Fruit fly (Drosophila melanogaster) whole organism, embryonic: Measurements from ENCODE around the gene CG5355.

Experiments
- ATbp ChIP-seq: fragments of 200-800 bp; sonication (Bioruptor generic); optimal IDR thresholded peaks from 2 replicates; lab custom pipeline; 2017; ENCODE audit warnings: missing biosample characterization, mild to moderate bottlenecking, missing genetic modification characterization, missing genetic modification reagents
- CG11695 ChIP-seq: fragments of 200-800 bp; sonication (Bioruptor generic); IDR thresholded peaks from 3 replicates; pipeline ENCODE4 v1.3.6; 2022; ENCODE audit warnings: missing biosample characterization, missing genetic modification characterization
- CG11723 ChIP-seq: fragments of 200-800 bp; sonication (Bioruptor generic); optimal IDR thresholded peaks from 2 replicates; lab custom pipeline; 2017; ENCODE audit warnings: missing biosample characterization, mild to moderate bottlenecking, missing genetic modification characterization
- CG14860 ChIP-seq: fragments of 200-800 bp; sonication (Bioruptor generic); IDR thresholded peaks from 3 replicates; pipeline ENCODE4 v1.3.6; 2022; ENCODE audit warnings: missing biosample characterization, missing genetic modification characterization; ENCODE audit not compliant: partially characterized antibody
- CG17328 ChIP-seq: fragments of 200-800 bp; sonication (Bioruptor generic); IDR thresholded peaks from 2 replicates; pipeline ENCODE4 v1.3.6; 2022; ENCODE audit warnings: missing biosample characterization, missing genetic modification characterization
- CG17385 ChIP-seq: fragments of 200-800 bp; sonication (Bioruptor generic); optimal IDR thresholded peaks from 3 replicates; lab custom pipeline; 2018; ENCODE audit warnings: missing biosample characterization, mild to moderate bottlenecking, missing genetic modification characterization
- CG17829 ChIP-seq: fragments of 200-800 bp; optimal IDR thresholded peaks from 2 replicates; lab custom pipeline; 2019; ENCODE audit warnings: missing biosample characterization, mild to moderate bottlenecking, missing genetic modification characterization, moderate library complexity
- CG2120 ChIP-seq: fragments of 200-800 bp; sonication (Bioruptor generic); optimal IDR thresholded peaks from 3 replicates; lab custom pipeline; 2016; ENCODE audit warnings: missing biosample characterization, missing genetic modification characterization
- CG2129 ChIP-seq: fragments of 200-800 bp; sonication (Bioruptor generic); IDR thresholded peaks from 2 replicates; pipeline ENCODE4 v1.3.6; 2022; ENCODE audit warnings: missing biosample characterization, missing genetic modification characterization; ENCODE audit not compliant: partially characterized antibody
- CG30431 ChIP-seq: fragments of 200-800 bp; sonication (Bioruptor generic); optimal IDR thresholded peaks from 2 replicates; lab custom pipeline; 2017; ENCODE audit warnings: missing biosample characterization, missing genetic modification characterization
- CG32532 ChIP-seq: fragments of 200-800 bp; sonication (Bioruptor generic); IDR thresholded peaks from 2 replicates; pipeline ENCODE4 v1.3.6; 2022; ENCODE audit warnings: missing biosample characterization, missing genetic modification characterization
- CG6175 ChIP-seq: fragments of 200-800 bp; sonication (Bioruptor generic); IDR thresholded peaks from 3 replicates; pipeline ENCODE4 v1.3.6; 2022; ENCODE audit warnings: missing biosample characterization, missing genetic modification characterization
- CG7357 ChIP-seq: fragments of 200-800 bp; sonication (Bioruptor generic); IDR thresholded peaks from 3 replicates; pipeline ENCODE4 v1.3.6; 2022; ENCODE audit warnings: missing biosample characterization, missing genetic modification characterization
- CG7786 ChIP-seq: fragments of 200-800 bp; sonication (Bioruptor generic); optimal IDR thresholded peaks from 2 replicates; lab custom pipeline; 2016; ENCODE audit warnings: missing biosample characterization, missing genetic modification characterization
- CG8089 ChIP-seq: fragments of 200-800 bp; sonication (Bioruptor generic); optimal IDR thresholded peaks from 3 replicates; lab custom pipeline; 2016; ENCODE audit warnings: missing biosample characterization, missing genetic modification characterization
- CHES-1-like ChIP-seq: fragments of 200-800 bp; sonication (Bioruptor generic); optimal IDR thresholded peaks from 2 replicates; lab custom pipeline; 2016; ENCODE audit warnings: missing biosample characterization, missing genetic modification characterization
- CTCF ChIP-seq: fragments of 200-800 bp; sonication (Bioruptor generic); optimal IDR thresholded peaks from 2 replicates; lab custom pipeline; 2017; ENCODE audit warnings: missing biosample characterization, mild to moderate bottlenecking, missing genetic modification characterization, moderate library complexity
- Dip3 ChIP-seq: fragments of 200-800 bp; sonication (Bioruptor generic); optimal IDR thresholded peaks from 3 replicates; lab custom pipeline; 2016; ENCODE audit warnings: missing biosample characterization, missing genetic modification characterization
- Doc3 ChIP-seq: fragments of 200-800 bp; sonication (Bioruptor generic); IDR thresholded peaks from 3 replicates; pipeline ENCODE4 v1.3.6; 2022; ENCODE audit warnings: missing biosample characterization, missing genetic modification characterization; ENCODE audit not compliant: partially characterized antibody
- GATAe ChIP-seq: fragments of 200-800 bp; sonication (Bioruptor generic); conservative IDR thresholded peaks from 2 replicates; pipeline ENCODE4 v1.3.6; 2022; ENCODE audit warnings: missing biosample characterization, missing genetic modification characterization
- HLH54F ChIP-seq: fragments of 200-800 bp; sonication (Bioruptor generic); optimal IDR thresholded peaks from 3 replicates; lab custom pipeline; 2016; ENCODE audit warnings: missing biosample characterization, missing genetic modification characterization
- HmgZ ChIP-seq: fragments of 200-800 bp; sonication (Bioruptor generic); optimal IDR thresholded peaks from 2 replicates; lab custom pipeline; 2018; ENCODE audit warnings: missing biosample characterization, mild to moderate bottlenecking, missing genetic modification characterization
- Lim3 ChIP-seq: fragments of 200-800 bp; sonication (Bioruptor generic); IDR thresholded peaks from 2 replicates; pipeline ENCODE4 v1.3.6; 2022; ENCODE audit warnings: missing biosample characterization, missing genetic modification characterization
- MESR4 ChIP-seq: fragments of 200-800 bp; sonication (Bioruptor generic); optimal IDR thresholded peaks from 2 replicates; lab custom pipeline; 2018; ENCODE audit warnings: missing biosample characterization, mild to moderate bottlenecking, missing genetic modification characterization, moderate library complexity
- Mrtf ChIP-seq: fragments of 200-800 bp; sonication (Bioruptor generic); IDR thresholded peaks from 3 replicates; pipeline ENCODE4 v1.3.6; 2022; ENCODE audit warnings: missing biosample characterization, missing genetic modification characterization
- Nf-YB ChIP-seq: fragments of 200-800 bp; sonication (Bioruptor generic); optimal IDR thresholded peaks from 3 replicates; lab custom pipeline; 2019; ENCODE audit warnings: missing biosample characterization, mild to moderate bottlenecking, missing genetic modification characterization, moderate library complexity
- Pdp1 ChIP-seq, 2 experiments: fragments of 200-800 bp; sonication (Bioruptor generic); optimal IDR thresholded peaks; 3 replicates each; lab custom pipeline; 2016; ENCODE audit warnings: missing biosample characterization in 2 of 2, missing genetic modification characterization in 2 of 2, mild to moderate bottlenecking in 1 of 2, moderate library complexity in 1 of 2
- Sox100B ChIP-seq: fragments of 200-800 bp; sonication (Bioruptor generic); optimal IDR thresholded peaks from 3 replicates; lab custom pipeline; 2018; ENCODE audit warnings: missing biosample characterization, mild to moderate bottlenecking, missing genetic modification characterization
- Ssrp ChIP-seq: fragments of 200-800 bp; sonication (Bioruptor generic); optimal IDR thresholded peaks from 2 replicates; lab custom pipeline; 2018; ENCODE audit warnings: missing biosample characterization, mild to moderate bottlenecking, missing genetic modification characterization, moderate library complexity
- ara ChIP-seq: fragments of 200-800 bp; sonication (Bioruptor generic); IDR thresholded peaks from 2 replicates; pipeline ENCODE4 v1.3.6; 2022; ENCODE audit warnings: missing biosample characterization, missing genetic modification characterization
- bcd ChIP-seq: fragments of 200-800 bp; sonication (Bioruptor generic); optimal IDR thresholded peaks from 2 replicates; lab custom pipeline; 2017; ENCODE audit warnings: missing biosample characterization, mild to moderate bottlenecking, missing genetic modification characterization
- cg ChIP-seq: fragments of 200-800 bp; sonication (Bioruptor generic); optimal IDR thresholded peaks from 3 replicates; lab custom pipeline; 2019; ENCODE audit warnings: missing biosample characterization, mild to moderate bottlenecking, missing genetic modification characterization, moderate library complexity
- dmrt11E ChIP-seq: fragments of 200-800 bp; sonication (Bioruptor generic); optimal IDR thresholded peaks from 3 replicates; lab custom pipeline; 2018; ENCODE audit warnings: missing biosample characterization, mild to moderate bottlenecking, missing genetic modification characterization, moderate library complexity
- fru ChIP-seq: fragments of >200 bp; optimal IDR thresholded peaks from 2 replicates; lab custom pipeline; 2017
- her ChIP-seq: fragments of 200-800 bp; sonication (Bioruptor generic); optimal IDR thresholded peaks from 2 replicates; lab custom pipeline; 2016; ENCODE audit warnings: missing biosample characterization, missing genetic modification characterization
- lov ChIP-seq, 2 experiments: fragments of 200-800 bp in 1 of 2; fragments of >200 bp in 1 of 2; sonication (Bioruptor generic) in 1 of 2; IDR thresholded peaks in 1 of 2; optimal IDR thresholded peaks in 1 of 2; 2 replicates in 1 of 2; 3 replicates in 1 of 2; pipeline versions ENCODE4 v1.3.6 to Lab custom; 2017 to 2022; ENCODE audit warnings: missing biosample characterization in 1 of 2, missing genetic modification characterization in 1 of 2
- mam ChIP-seq: fragments of 200-800 bp; sonication (Bioruptor generic); optimal IDR thresholded peaks from 3 replicates; lab custom pipeline; 2016; ENCODE audit warnings: missing biosample characterization, missing genetic modification characterization
- mirr ChIP-seq: fragments of 200-800 bp; sonication (Bioruptor generic); optimal IDR thresholded peaks from 3 replicates; lab custom pipeline; 2018; ENCODE audit warnings: missing biosample characterization, mild to moderate bottlenecking, missing genetic modification characterization
- nerfin-1 ChIP-seq: fragments of 200-800 bp; sonication (Bioruptor generic); optimal IDR thresholded peaks from 3 replicates; lab custom pipeline; 2019; ENCODE audit warnings: missing biosample characterization, mild to moderate bottlenecking, missing genetic modification characterization, moderate library complexity
- org-1 ChIP-seq: fragments of 200-800 bp; sonication (Bioruptor generic); optimal IDR thresholded peaks from 2 replicates; lab custom pipeline; 2017; ENCODE audit warnings: missing biosample characterization, missing genetic modification characterization
- pzg ChIP-seq: fragments of 200-800 bp; sonication (Bioruptor generic); optimal IDR thresholded peaks from 3 replicates; lab custom pipeline; 2018; ENCODE audit warnings: missing biosample characterization, mild to moderate bottlenecking, missing genetic modification characterization, moderate library complexity
- repo ChIP-seq: fragments of 200-800 bp; sonication (Bioruptor generic); optimal IDR thresholded peaks from 2 replicates; lab custom pipeline; 2016; ENCODE audit warnings: missing biosample characterization, missing genetic modification characterization
- rib ChIP-seq: fragments of 200-800 bp; sonication (Bioruptor generic); IDR thresholded peaks from 2 replicates; pipeline ENCODE4 v1.3.6; 2022; ENCODE audit warnings: missing biosample characterization, missing genetic modification characterization
- row ChIP-seq: fragments of 200-800 bp; sonication (Bioruptor generic); IDR thresholded peaks from 3 replicates; pipeline ENCODE4 v1.3.6; 2022; ENCODE audit warnings: missing biosample characterization, missing genetic modification characterization
- sd ChIP-seq: fragments of 200-800 bp; sonication (Bioruptor generic); optimal IDR thresholded peaks from 3 replicates; lab custom pipeline; 2018; ENCODE audit warnings: missing biosample characterization, mild to moderate bottlenecking, missing genetic modification characterization, moderate library complexity
- twi ChIP-seq: fragments of 200-800 bp; optimal IDR thresholded peaks from 2 replicates; lab custom pipeline; 2019; ENCODE audit warnings: missing biosample characterization, mild to moderate bottlenecking, missing genetic modification characterization, moderate library complexity
- vnd ChIP-seq: fragments of 200-800 bp; sonication (Bioruptor generic); IDR thresholded peaks from 3 replicates; pipeline ENCODE4 v1.3.6; 2022; ENCODE audit warnings: missing biosample characterization, missing genetic modification characterization; ENCODE audit not compliant: partially characterized antibody
- zen2 ChIP-seq: fragments of 200-800 bp; sonication (Bioruptor generic); IDR thresholded peaks from 3 replicates; pipeline ENCODE4 v1.3.6; 2022; ENCODE audit warnings: missing biosample characterization, missing genetic modification characterization; ENCODE audit not compliant: partially characterized antibody

CG5355 gene

DNA sequence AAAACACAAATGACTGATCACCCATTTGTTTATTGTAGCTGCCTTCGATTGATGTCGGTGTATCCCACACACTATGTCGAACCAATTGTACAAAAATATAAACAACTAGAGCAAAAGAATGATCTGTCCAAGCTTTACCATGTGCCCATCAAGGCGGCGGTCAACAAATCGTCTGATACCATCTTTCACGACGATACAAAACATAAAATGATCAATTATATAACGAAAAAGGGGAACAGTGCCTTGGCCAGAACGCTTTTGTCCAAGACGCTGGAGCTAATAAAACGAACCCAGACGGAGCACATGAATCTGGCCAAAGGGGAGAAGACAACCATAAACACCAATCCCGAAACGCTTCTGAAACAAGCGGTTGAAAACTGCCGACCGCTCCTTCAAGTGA is 26.4 kb downstream of the CG5355 start:
- TF ChIP-seq Mrtf (GFP tag; lab: Robert Waterston, UW) (no peak), MESR4 (GFP tag; lab: Kevin White, UChicago) (peak; percentile 49), Pdp1 (GFP tag; optimal IDR thresholded peaks at IDR 0.05; lab: Kevin White, UChicago) (peak in 1 of 2 experiments; percentile 93)
- TF ChIP-seq, all 482 proteins: peak for 2

DNA sequence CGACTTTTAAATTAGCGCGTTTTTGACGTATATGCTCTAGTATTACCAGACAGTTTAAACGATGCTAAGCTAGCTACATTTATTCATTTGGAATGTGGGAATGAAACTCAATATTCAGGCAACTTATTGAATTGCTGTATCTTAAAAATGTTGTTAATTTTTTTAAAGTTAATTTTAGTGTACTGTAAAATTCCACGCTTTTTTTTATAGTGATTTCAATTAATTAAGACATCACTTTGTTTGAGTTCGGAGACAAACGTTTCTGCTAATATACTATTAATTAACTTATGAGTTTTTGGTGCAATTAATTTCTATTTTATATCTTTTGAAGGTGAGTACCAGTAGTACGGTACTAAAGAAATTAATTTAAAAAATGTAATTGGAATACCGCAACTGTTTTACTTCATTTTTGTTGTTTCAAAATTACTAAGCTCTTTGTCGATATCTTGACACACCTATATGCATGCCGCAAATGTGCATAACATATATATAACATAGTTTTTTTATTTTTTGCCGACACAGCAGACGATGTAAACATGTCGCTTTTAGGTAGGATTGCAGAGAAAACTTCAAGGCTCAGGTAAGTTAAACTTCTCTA is 27.0 kb downstream of the CG5355 start, which contains the start of the genes Cdk1 and mRpS7:
TSS of gene Cdk1 (minus strand) at position 55 of the 598 bp plus-strand sequence.
TSS of gene mRpS7 (plus strand) at position 455 of the 598 bp plus-strand sequence.
- TF ChIP-seq vnd (no peak), CG2129 (GFP tag; lab: Robert Waterston, UW) (no peak), dmrt11E (tag; lab: Kevin White, UChicago) (peak; percentile 71), CG11695 (GFP tag; lab: Robert Waterston, UW) (peak; percentile 70), mam (GFP tag; lab: Kevin White, UChicago) (peak; percentile 56), HLH54F (GFP tag; lab: Kevin White, UChicago) (peak; percentile 64), CTCF (GFP tag; lab: Kevin White, UChicago) (no peak), CG7786 (peak; percentile 47), Lim3 (GFP tag; lab: Robert Waterston, UW) (no peak), Ssrp (tag; lab: Kevin White, UChicago) (peak; percentile 75), fru (no peak), CG32532 (GFP tag; lab: Robert Waterston, UW) (peak; percentile 77), CG6175 (no peak), CG17829 (tag; lab: Kevin White, UChicago) (peak; percentile 70), cg (GFP tag; lab: Kevin White, UChicago) (no peak), row (GFP tag; lab: Robert Waterston, UW) (peak; percentile 81), CG2120 (peak; percentile 80), CG7357 (GFP tag; lab: Robert Waterston, UW) (peak; percentile 65; the same call in 2 of the 3 replicates), ATbp (GFP tag; lab: Kevin White, UChicago) (no peak), CHES-1-like (peak; percentile 47), Dip3 (GFP tag; lab: Kevin White, UChicago) (peak; percentile 53), CG17385 (GFP tag; lab: Kevin White, UChicago) (peak; percentile 68), lov (optimal IDR thresholded peaks at IDR 0.05; lab: Kevin White, UChicago) (no peak), lov (GFP tag; IDR thresholded peaks at IDR 0.05; lab: Robert Waterston, UW) (no peak), ara (no peak), twi (peak; percentile 62), repo (no peak), CG11723 (GFP tag; lab: Kevin White, UChicago) (peak; percentile 86), CG8089 (GFP tag; lab: Kevin White, UChicago) (peak; percentile 42), rib (no peak), org-1 (no peak), zen2 (no peak), pzg (GFP tag; lab: Kevin White, UChicago) (peak; percentile 47), sd (peak; percentile 59), Sox100B (GFP tag; lab: Kevin White, UChicago) (peak; percentile 76), Doc3 (GFP tag; lab: Robert Waterston, UW) (no peak), HmgZ (peak; percentile 51), her (no peak), mirr (GFP tag; lab: Kevin White, UChicago) (no peak), CG17328 (peak; percentile 70), CG30431 (GFP tag; lab: Kevin White, UChicago) (peak; percentile 26), bcd (peak; percentile 71), GATAe (GFP tag; lab: Robert Waterston, UW) (no peak), nerfin-1 (tag; lab: Kevin White, UChicago) (peak; percentile 51), Nf-YB (GFP tag; lab: Kevin White, UChicago) (peak; percentile 51), CG14860 (GFP tag; lab: Robert Waterston, UW) (no peak)
